Worm (Caenorhabditis elegans) whole organism, young adult: Measurements from ENCODE around the gene C13A10.1.
A peak's percentile ranks its signal among the peaks of the same experiment; 100 is the strongest.

Experiments
- B0019.2 ChIP-seq: fragments of 200-800 bp; sonication (Bioruptor generic); conservative IDR thresholded peaks from 2 replicates; pipeline ENCODE4 v1.3.6; 2022; ENCODE audit warnings: missing genetic modification reagents, missing genetic modification characterization, missing compliant biosample characterization
- C06A6.2 ChIP-seq: fragments of 200-800 bp; sonication (Bioruptor generic); conservative IDR thresholded peaks from 2 replicates; pipeline ENCODE4 v1.3.6; 2022; ENCODE audit warnings: missing genetic modification characterization, missing compliant biosample characterization
- D2030.7 ChIP-seq: fragments of 200-800 bp; sonication (Bioruptor generic); IDR thresholded peaks from 2 replicates; pipeline ENCODE4 v1.3.6; 2022; ENCODE audit warnings: missing genetic modification reagents, missing genetic modification characterization, missing compliant biosample characterization
- F37B4.10 ChIP-seq: fragments of 200-800 bp; sonication (Bioruptor generic); IDR thresholded peaks from 2 replicates; pipeline ENCODE4 v1.3.6; 2022; ENCODE audit warnings: missing genetic modification characterization, missing compliant biosample characterization
- F39B2.1 ChIP-seq: fragments of 200-800 bp; sonication (Bioruptor generic); IDR thresholded peaks from 2 replicates; pipeline ENCODE4 v1.3.6; 2022; ENCODE audit warnings: missing genetic modification reagents, missing genetic modification characterization, missing compliant biosample characterization
- F49E8.2 ChIP-seq: sonication (generic microtip); optimal IDR thresholded peaks from 3 replicates; lab custom pipeline; 2017; ENCODE audit warnings: missing genetic modification characterization, mild to moderate bottlenecking, missing compliant biosample characterization, antibody characterized with exemption, moderate library complexity; ENCODE audit not compliant: insufficient read depth
- F52B5.7 ChIP-seq: sonication (generic microtip); optimal IDR thresholded peaks from 2 replicates; lab custom pipeline; 2016; ENCODE audit warnings: mild to moderate bottlenecking, missing genetic modification characterization, missing compliant biosample characterization
- F55B11.4 ChIP-seq: sonication (generic microtip); optimal IDR thresholded peaks from 2 replicates; lab custom pipeline; 2016; ENCODE audit warnings: missing compliant biosample characterization, missing genetic modification characterization, borderline replicate concordance; ENCODE audit not compliant: insufficient read depth
- T07F8.4 ChIP-seq: sonication (generic microtip); optimal IDR thresholded peaks from 2 replicates; lab custom pipeline; 2016; ENCODE audit warnings: mild to moderate bottlenecking, missing genetic modification characterization, moderate library complexity, missing compliant biosample characterization
- Y53G8AR.9 ChIP-seq: fragments of 200-800 bp; sonication (Bioruptor generic); conservative IDR thresholded peaks from 2 replicates; pipeline ENCODE4 v1.3.6; 2022; ENCODE audit warnings: missing genetic modification reagents, missing genetic modification characterization, missing compliant biosample characterization
- Y95B8A.8 ChIP-seq: fragments of 200-800 bp; sonication (Bioruptor generic); IDR thresholded peaks from 2 replicates; pipeline ENCODE4 v1.3.6; 2022; ENCODE audit warnings: missing genetic modification reagents, missing genetic modification characterization, missing compliant biosample characterization
- attf-6 ChIP-seq: fragments of 200-800 bp; sonication (Bioruptor generic); IDR thresholded peaks from 2 replicates; pipeline ENCODE4 v1.3.6; 2022; ENCODE audit warnings: missing genetic modification reagents, missing genetic modification characterization, missing compliant biosample characterization
- ccch-3 ChIP-seq: fragments of 200-800 bp; sonication (Bioruptor generic); optimal IDR thresholded peaks from 2 replicates; lab custom pipeline; 2018; ENCODE audit warnings: mild to moderate bottlenecking, missing genetic modification characterization, missing compliant biosample characterization
- ceh-100 ChIP-seq: fragments of 200-800 bp; sonication (Bioruptor generic); IDR thresholded peaks from 2 replicates; pipeline ENCODE4 v1.3.6; 2022; ENCODE audit warnings: missing genetic modification reagents, missing genetic modification characterization, missing compliant biosample characterization
- ceh-27 ChIP-seq: fragments of 200-800 bp; sonication (Bioruptor generic); optimal IDR thresholded peaks from 2 replicates; lab custom pipeline; 2018; ENCODE audit warnings: mild to moderate bottlenecking, missing genetic modification characterization, moderate library complexity, missing compliant biosample characterization
- ceh-40 ChIP-seq: fragments of 200-800 bp; sonication (Bioruptor generic); IDR thresholded peaks from 2 replicates; pipeline ENCODE4 v1.3.6; 2022; ENCODE audit warnings: missing genetic modification characterization, missing compliant biosample characterization
- ceh-58 ChIP-seq: fragments of 200-800 bp; sonication (Bioruptor generic); IDR thresholded peaks from 2 replicates; pipeline ENCODE4 v1.3.6; 2022; ENCODE audit warnings: missing genetic modification characterization, missing compliant biosample characterization
- ceh-79 ChIP-seq: sonication (generic microtip); optimal IDR thresholded peaks from 2 replicates; lab custom pipeline; 2017; ENCODE audit warnings: mild to moderate bottlenecking, missing genetic modification characterization, missing compliant biosample characterization
- die-1 ChIP-seq: sonication (generic microtip); optimal IDR thresholded peaks from 2 replicates; lab custom pipeline; 2016; ENCODE audit warnings: missing genotype, mild to moderate bottlenecking, missing genetic modification characterization, missing compliant biosample characterization
- dpff-1 ChIP-seq: sonication (generic microtip); optimal IDR thresholded peaks from 2 replicates; lab custom pipeline; 2017; ENCODE audit warnings: mild to moderate bottlenecking, missing genetic modification characterization, missing compliant biosample characterization
- egl-18 ChIP-seq: fragments of 200-800 bp; sonication (Bioruptor generic); IDR thresholded peaks from 2 replicates; pipeline ENCODE4 v1.3.6; 2022; ENCODE audit warnings: missing genetic modification reagents, missing genetic modification characterization, missing compliant biosample characterization
- gei-17 ChIP-seq: fragments of 200-800 bp; sonication (Bioruptor generic); optimal IDR thresholded peaks from 2 replicates; lab custom pipeline; 2018; ENCODE audit warnings: mild to moderate bottlenecking, missing genetic modification characterization, missing compliant biosample characterization
- hlh-12 ChIP-seq: sonication (generic microtip); optimal IDR thresholded peaks from 2 replicates; lab custom pipeline; 2016; ENCODE audit warnings: missing genetic modification characterization, missing compliant biosample characterization
- hmg-1.2 ChIP-seq: fragments of 200-800 bp; sonication (Bioruptor generic); IDR thresholded peaks from 2 replicates; pipeline ENCODE4 v1.3.6; 2022; ENCODE audit warnings: missing genetic modification reagents, missing genetic modification characterization, missing compliant biosample characterization
- lin-26 ChIP-seq: fragments of 200-800 bp; sonication (Bioruptor generic); IDR thresholded peaks from 2 replicates; pipeline ENCODE4 v1.3.6; 2022; ENCODE audit warnings: missing genetic modification reagents, missing genetic modification characterization, missing compliant biosample characterization
- lin-35 ChIP-seq, 3 experiments: fragments of 150-350 bp in 2 of 3; sonication (generic microtip) in 1 of 3; optimal IDR thresholded peaks; 2 replicates each; lab custom pipeline; 2014 to 2018; ENCODE audit warnings: missing biosample characterization in 3 of 3, missing genetic modification characterization in 3 of 3, missing genetic modification reagents in 3 of 3
- lsl-1 ChIP-seq: fragments of 200-800 bp; sonication (Bioruptor generic); optimal IDR thresholded peaks from 2 replicates; lab custom pipeline; 2018; ENCODE audit warnings: mild to moderate bottlenecking, missing genetic modification characterization, moderate library complexity, missing compliant biosample characterization
- madf-6 ChIP-seq: fragments of 200-800 bp; sonication (Bioruptor generic); IDR thresholded peaks from 2 replicates; pipeline ENCODE4 v1.3.6; 2022; ENCODE audit warnings: missing genetic modification reagents, missing genetic modification characterization, missing compliant biosample characterization
- mcd-1 ChIP-seq: fragments of 200-800 bp; sonication (Bioruptor generic); IDR thresholded peaks from 2 replicates; pipeline ENCODE4 v1.3.6; 2022; ENCODE audit warnings: missing genetic modification reagents, missing genetic modification characterization, missing compliant biosample characterization
- mel-28 ChIP-seq: sonication (generic microtip); optimal IDR thresholded peaks from 2 replicates; lab custom pipeline; 2016; ENCODE audit warnings: borderline replicate concordance, mild to moderate bottlenecking, missing genetic modification characterization, missing compliant biosample characterization
- mes-4 ChIP-seq: sonication (generic microtip); optimal IDR thresholded peaks from 2 replicates; lab custom pipeline; 2016; ENCODE audit warnings: missing genotype, missing genetic modification characterization, missing compliant biosample characterization
- mxl-1 ChIP-seq: sonication (generic microtip); optimal IDR thresholded peaks from 2 replicates; lab custom pipeline; 2016; ENCODE audit warnings: missing genetic modification characterization, missing compliant biosample characterization
- nfya-2 ChIP-seq: fragments of 200-800 bp; sonication (Bioruptor generic); IDR thresholded peaks from 2 replicates; pipeline ENCODE4 v1.3.6; 2022; ENCODE audit warnings: missing genetic modification reagents, missing genetic modification characterization, missing compliant biosample characterization
- pbrm-1 ChIP-seq: fragments of 200-800 bp; sonication (Bioruptor generic); IDR thresholded peaks from 2 replicates; pipeline ENCODE4 v1.3.6; 2022; ENCODE audit warnings: missing genetic modification reagents, missing genetic modification characterization, missing compliant biosample characterization
- rcor-1 ChIP-seq: fragments of 200-800 bp; sonication (Bioruptor generic); IDR thresholded peaks from 2 replicates; pipeline ENCODE4 v1.3.6; 2022; ENCODE audit warnings: missing genetic modification reagents, missing genetic modification characterization, missing compliant biosample characterization
- rec-8 ChIP-seq, 2 experiments: sonication (generic microtip); optimal IDR thresholded peaks; 2 replicates each; lab custom pipeline; 2016; ENCODE audit warnings: mild to moderate bottlenecking in 2 of 2, missing genetic modification characterization in 2 of 2, missing genetic modification reagents in 2 of 2, missing genotype in 2 of 2, missing biosample characterization in 1 of 2, missing compliant biosample characterization in 1 of 2, moderate library complexity in 1 of 2
- repo-1 ChIP-seq: sonication (generic microtip); optimal IDR thresholded peaks from 2 replicates; lab custom pipeline; 2017; ENCODE audit warnings: mild to moderate bottlenecking, missing genetic modification characterization, missing compliant biosample characterization
- sdz-38 ChIP-seq: sonication (generic microtip); optimal IDR thresholded peaks from 2 replicates; lab custom pipeline; 2016; ENCODE audit warnings: missing genotype, missing genetic modification characterization, missing compliant biosample characterization
- zfh-2 ChIP-seq: fragments of 200-800 bp; sonication (Bioruptor generic); conservative IDR thresholded peaks from 2 replicates; pipeline ENCODE4 v1.3.6; 2022; ENCODE audit warnings: missing genetic modification reagents, missing genetic modification characterization, missing compliant biosample characterization
- ztf-3 ChIP-seq: fragments of 200-800 bp; sonication (Bioruptor generic); optimal IDR thresholded peaks from 2 replicates; lab custom pipeline; 2018; ENCODE audit warnings: mild to moderate bottlenecking, missing genetic modification characterization, missing compliant biosample characterization
- ztf-6 ChIP-seq: fragments of 200-800 bp; sonication (Bioruptor generic); IDR thresholded peaks from 2 replicates; pipeline ENCODE4 v1.3.6; 2022; ENCODE audit warnings: missing genetic modification reagents, missing genetic modification characterization, missing compliant biosample characterization

Gene C13A10.1

DNA sequence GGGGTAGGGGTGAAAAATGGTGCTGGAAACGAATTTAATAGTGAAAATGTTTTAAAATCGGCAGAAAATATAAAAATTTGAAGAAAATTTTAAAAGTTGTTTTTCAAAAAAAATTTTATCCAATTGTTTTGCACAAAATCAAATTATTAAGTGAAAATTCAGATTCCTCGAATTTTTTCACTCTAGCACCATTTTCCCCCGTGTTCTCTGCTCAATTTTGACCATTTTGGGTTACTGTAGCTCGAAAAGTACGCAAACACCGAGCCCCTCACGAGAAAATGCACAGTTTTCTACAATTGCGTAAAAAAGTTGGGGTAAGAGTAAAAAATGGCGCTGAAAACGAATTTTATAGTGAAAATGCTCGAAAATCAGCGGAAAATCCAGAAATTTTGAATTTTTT lies 25.6 kb downstream of the C13A10.1 start (continued):
- no peak for TF ChIP-seq T07F8.4 (tag; lab: Kevin White, UChicago)
- TF ChIP-seq, all 124 proteins: peak for 0

DNA sequence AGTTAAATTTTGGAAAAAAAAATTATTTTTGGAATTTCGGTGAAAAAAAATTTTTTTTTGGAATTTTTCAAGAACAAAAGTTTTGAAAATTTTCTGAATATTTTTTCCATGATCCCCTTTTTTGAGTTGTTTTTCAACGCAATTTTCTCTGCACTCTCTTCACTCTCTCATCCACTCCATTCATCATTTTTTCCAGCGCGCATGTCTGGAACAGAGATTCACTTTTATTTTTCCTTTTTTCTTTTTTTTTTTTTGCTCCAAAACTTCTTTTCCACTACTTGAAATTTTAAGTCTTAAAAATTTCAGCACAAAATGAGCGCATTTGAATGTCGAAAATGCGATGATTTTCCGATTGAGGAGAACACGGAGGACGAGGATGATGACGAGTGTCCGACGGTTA lies 28.8 kb downstream of the C13A10.1 start, which contains the start of gene jip-1:
jip-1 (plus strand) TSS at position 301 of the 400 bp plus-strand sequence.
- TF ChIP-seq F52B5.7 (tag; lab: Kevin White, UChicago), result no peak

DNA sequence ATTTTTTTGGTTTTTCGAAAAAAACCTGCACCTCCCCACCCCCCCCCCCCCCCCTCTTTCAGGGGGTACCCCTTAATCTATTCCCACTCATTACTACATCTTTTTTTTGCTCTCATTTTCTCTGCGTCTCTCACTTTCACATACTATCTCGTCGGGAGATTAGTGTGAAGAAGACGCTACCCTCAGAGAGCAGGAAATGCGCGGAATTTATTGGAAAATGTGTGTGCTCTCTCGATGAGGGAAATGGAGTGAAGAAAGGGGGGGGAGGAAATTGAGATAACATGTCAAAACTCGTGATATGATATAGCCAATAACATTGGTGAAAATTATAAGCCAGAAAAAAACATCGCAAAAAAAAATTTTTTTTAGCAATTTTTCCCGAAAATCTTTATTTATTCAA lies 29.8 kb downstream of the C13A10.1 start:
- TF ChIP-seq hmg-1.2 (GFP tag; lab: Robert Waterston, UW) (peak; percentile 71), B0019.2 (GFP tag; lab: Robert Waterston, UW) (no peak), mxl-1 (tag; lab: Kevin White, UChicago) (no peak)

DNA sequence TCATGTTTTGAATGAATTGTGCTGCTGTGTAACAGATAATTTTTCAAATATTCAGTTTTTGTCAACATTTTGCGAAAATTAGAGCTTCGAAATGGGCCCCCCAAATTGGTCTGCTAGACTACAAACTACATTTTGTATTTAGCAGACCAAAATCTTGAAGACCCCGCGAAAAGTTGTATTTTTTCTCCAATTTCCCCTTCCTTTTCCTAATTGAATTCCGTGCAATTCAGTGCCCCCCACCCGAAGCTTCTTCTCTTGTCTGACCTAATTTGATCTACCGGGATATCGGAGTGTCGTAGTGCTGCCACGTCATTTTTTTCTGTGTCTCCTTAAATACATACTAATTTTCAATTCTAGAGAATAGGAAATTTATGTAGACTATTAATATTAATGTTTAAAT lies 31.4 kb downstream of the C13A10.1 start:
- peak in 1 of 3 experiments; percentile 13 for TF ChIP-seq lin-35 (GFP tag; optimal IDR thresholded peaks at IDR 0.05; lab: Kevin White, UChicago)
- TF ChIP-seq repo-1, result no peak

DNA sequence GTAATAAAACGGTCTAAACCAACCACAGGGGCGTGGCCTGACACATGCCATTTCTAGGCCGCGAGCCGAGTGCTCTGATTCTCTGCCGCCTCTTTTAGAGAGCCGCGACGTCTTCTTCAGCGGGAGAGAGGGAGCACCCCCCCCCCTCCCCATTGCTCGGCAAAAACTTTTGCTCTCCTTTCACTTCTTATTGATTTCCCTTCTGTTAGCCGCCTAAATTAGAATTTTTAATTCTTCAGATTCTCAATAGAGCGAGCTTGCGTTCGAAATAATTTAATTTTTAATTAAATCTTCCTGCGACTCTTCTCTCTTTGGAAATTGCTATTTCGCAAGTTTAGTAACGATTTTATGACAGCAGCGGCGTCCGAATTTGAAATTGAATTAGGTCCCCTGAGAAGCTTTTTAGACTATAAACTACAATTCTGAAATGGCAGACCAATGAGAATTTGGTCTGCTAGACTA lies 32.2 kb downstream of the C13A10.1 start:
- TF ChIP-seq ceh-100 (GFP tag; lab: Robert Waterston, UW) (no peak), madf-6 (GFP tag; lab: Robert Waterston, UW) (0 out of 2 replicates have a peak, but pooled peaks have one; percentile 41), ztf-3 (GFP tag; lab: Kevin White, UChicago) (no peak), rec-8 (tag; optimal IDR thresholded peaks at IDR 0.05; lab: Kevin White, UChicago) (no peak), lsl-1 (GFP tag; lab: Kevin White, UChicago) (no peak), lin-26 (GFP tag; lab: Robert Waterston, UW) (no peak), hmg-1.2 (GFP tag; lab: Robert Waterston, UW) (peak; percentile 44; the same call in 1 of the 2 replicates), zfh-2 (GFP tag; lab: Robert Waterston, UW) (peak; percentile 98), hlh-12 (tag; lab: Kevin White, UChicago) (no peak), ccch-3 (no peak), mcd-1 (peak; percentile 74), ztf-6 (no peak), pbrm-1 (GFP tag; lab: Robert Waterston, UW) (no peak), rcor-1 (GFP tag; lab: Robert Waterston, UW) (0 out of 2 replicates have a peak, but pooled peaks have one; percentile 27), C06A6.2 (GFP tag; lab: Robert Waterston, UW) (no peak), egl-18 (GFP tag; lab: Robert Waterston, UW) (no peak), ceh-58 (GFP tag; lab: Robert Waterston, UW) (no peak), gei-17 (GFP tag; lab: Kevin White, UChicago) (no peak), mes-4 (tag; lab: Kevin White, UChicago) (no peak), Y53G8AR.9 (GFP tag; lab: Robert Waterston, UW) (no peak; the same call in 1 of the 2 replicates), ceh-79 (tag; lab: Kevin White, UChicago) (peak; percentile 61), D2030.7 (GFP tag; lab: Robert Waterston, UW) (peak; percentile 14; the same call in 1 of the 2 replicates), ceh-27 (peak; percentile 25), ceh-40 (GFP tag; lab: Robert Waterston, UW) (no peak), Y95B8A.8 (GFP tag; lab: Robert Waterston, UW) (no peak), F39B2.1 (GFP tag; lab: Robert Waterston, UW) (no peak), dpff-1 (no peak), attf-6 (GFP tag; lab: Robert Waterston, UW) (no peak), nfya-2 (GFP tag; lab: Robert Waterston, UW) (no peak), F55B11.4 (tag; lab: Kevin White, UChicago) (no peak), mel-28 (tag; lab: Kevin White, UChicago) (no peak), sdz-38 (tag; lab: Kevin White, UChicago) (no peak), repo-1 (peak; percentile 40), die-1 (tag; lab: Kevin White, UChicago) (no peak), F49E8.2 (no peak), T07F8.4 (tag; lab: Kevin White, UChicago) (no peak), F37B4.10 (no peak)
